Fruit fly (Drosophila melanogaster) Kc167 (cell line): ENCODE measurements around the gene CG7352.

Experiments
- Myc ChIP-seq: fragments of >200 bp; optimal IDR thresholded peaks from 2 replicates; lab custom pipeline; 2017; ENCODE audit warnings: missing external identifiers
- Sin3A ChIP-seq: fragments of >200 bp; optimal IDR thresholded peaks from 2 replicates; lab custom pipeline; 2018; ENCODE audit warnings: missing external identifiers
- h ChIP-seq: fragments of >200 bp; optimal IDR thresholded peaks from 3 replicates; lab custom pipeline; 2018; ENCODE audit warnings: missing external identifiers
- insv ChIP-seq: fragments of >200 bp; optimal IDR thresholded peaks from 3 replicates; lab custom pipeline; 2018; ENCODE audit warnings: missing external identifiers
- psq ChIP-seq: fragments of >200 bp; optimal IDR thresholded peaks from 2 replicates; lab custom pipeline; 2017; ENCODE audit warnings: missing external identifiers
- ttk ChIP-seq: sonication (Bioruptor generic); optimal IDR thresholded peaks from 2 replicates; lab custom pipeline; 2017; ENCODE audit warnings: missing external identifiers

The CG7352 gene

DNA sequence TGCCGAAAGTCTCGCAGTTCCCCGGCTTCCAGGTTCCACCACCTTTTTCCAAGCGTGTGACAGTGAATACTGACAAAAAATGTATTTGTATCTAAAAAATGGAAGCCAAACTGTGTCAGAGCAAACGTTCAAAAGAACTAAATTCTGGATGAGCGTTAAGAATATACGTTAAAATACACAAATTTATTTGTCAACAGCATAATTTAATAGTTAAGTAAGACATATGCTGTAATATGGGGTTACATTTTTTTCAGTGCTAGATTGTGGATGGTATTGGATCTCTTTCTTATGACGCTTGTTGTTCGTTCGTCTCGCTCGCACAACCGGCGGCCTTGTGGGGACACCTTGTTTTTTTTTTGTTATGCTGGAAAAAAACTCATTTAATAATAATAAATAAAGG is 8.2 kb downstream of the CG7352 start:
- TF ChIP-seq psq (lab: Kevin White, UChicago) (no peak), Myc (lab: Kevin White, UChicago) (no peak), ttk (lab: Kevin White, UChicago) (no peak), insv (no peak), h (lab: Kevin White, UChicago) (no peak), Sin3A (lab: Kevin White, UChicago) (no peak)

DNA sequence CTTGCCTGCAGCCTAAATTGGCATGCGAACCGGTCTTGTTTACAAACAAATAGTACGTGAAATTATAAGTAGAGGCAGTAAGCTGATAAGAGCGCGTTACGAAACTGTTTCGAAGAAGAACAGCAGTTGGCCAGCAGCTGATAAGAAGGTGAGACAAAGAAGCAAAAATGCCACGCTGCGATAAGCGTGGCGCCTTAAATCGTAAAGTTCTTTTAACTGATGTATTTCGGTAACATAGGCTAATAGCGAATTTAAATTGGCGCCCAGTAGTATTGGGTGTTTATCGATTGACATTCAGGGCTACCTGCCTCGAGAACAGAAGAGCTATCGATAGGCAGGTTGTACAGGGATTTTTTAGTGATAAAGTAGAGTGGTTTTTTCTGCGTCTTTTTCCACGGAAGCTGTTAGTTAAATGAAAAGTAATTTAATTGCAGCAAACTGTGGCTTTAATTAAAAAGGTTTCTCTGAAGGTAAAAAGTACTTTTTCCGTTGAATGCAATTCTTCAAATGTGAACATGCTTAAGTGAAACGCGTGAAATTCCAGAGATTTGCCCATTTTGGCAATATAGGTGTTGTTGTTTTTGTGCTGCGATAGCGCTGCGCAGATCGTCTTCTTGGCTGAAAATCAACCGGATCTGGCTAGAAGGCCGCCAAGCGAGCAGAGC is 9.4 kb downstream of the CG7352 start, which contains the start of gene stck:
stck (plus strand) TSS at position 353 of the 665 bp plus-strand sequence.
- TF ChIP-seq psq (lab: Kevin White, UChicago) (no peak), Myc (lab: Kevin White, UChicago) (no peak), ttk (lab: Kevin White, UChicago) (no peak), insv (no peak), h (lab: Kevin White, UChicago) (no peak), Sin3A (lab: Kevin White, UChicago) (no peak)

DNA sequence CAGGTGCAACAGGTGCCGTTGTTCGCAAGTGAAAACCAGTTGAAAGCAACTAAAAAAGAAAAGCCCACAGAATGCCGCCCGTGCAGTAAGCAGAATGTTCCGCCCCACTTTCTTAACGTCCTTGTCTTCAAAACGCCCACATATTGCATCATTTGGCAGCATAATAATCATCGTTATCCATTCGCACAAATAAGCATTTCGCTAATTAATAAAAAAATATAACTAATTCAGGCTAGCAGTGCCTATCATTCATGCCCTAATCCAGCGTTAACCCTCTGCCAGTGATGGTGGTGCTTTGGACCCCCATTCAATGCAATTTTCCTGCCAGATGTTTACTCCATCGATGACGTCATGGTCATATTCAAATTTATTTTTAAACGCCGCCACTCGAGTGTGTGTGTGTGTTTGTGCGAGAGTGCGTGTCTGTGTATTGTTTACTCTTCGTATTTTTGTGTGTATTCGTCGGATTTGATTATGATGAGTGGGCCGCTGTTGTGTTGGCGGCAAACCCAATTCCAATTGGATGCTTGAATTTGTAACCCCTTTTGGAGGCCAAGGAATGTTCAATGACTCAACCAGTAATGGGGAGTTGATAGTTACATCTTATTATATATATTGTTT is 10.1 kb downstream of the CG7352 start:
- TF ChIP-seq Myc (lab: Kevin White, UChicago): no peak
- TF ChIP-seq Sin3A (lab: Kevin White, UChicago): no peak
- TF ChIP-seq ttk (lab: Kevin White, UChicago): no peak
- TF ChIP-seq h (lab: Kevin White, UChicago): no peak

DNA sequence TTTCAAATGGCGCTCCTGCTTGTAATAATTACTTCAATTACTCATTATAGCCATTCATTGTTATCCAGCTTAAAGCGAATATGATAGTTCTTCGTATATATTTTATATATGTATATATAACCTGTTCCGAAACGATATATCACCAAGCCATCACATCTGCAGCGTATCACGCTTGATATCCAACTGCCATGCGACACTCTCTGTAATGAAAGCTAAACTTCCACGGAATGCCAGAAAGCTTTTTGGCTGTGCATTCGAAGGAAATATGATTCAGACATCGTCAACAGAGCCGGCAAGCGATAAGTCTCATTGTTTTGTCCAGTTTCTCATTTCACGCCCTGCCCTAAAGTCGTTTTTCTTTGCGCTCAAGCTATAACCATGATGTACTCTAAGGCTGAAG is 10.6 kb downstream of the CG7352 start:
- TF ChIP-seq Myc (lab: Kevin White, UChicago): no peak
- no peak for TF ChIP-seq psq (lab: Kevin White, UChicago)
- TF ChIP-seq insv: no peak
- TF ChIP-seq ttk (lab: Kevin White, UChicago): no peak
- TF ChIP-seq Sin3A (lab: Kevin White, UChicago): no peak
- TF ChIP-seq h (lab: Kevin White, UChicago): no peak

DNA sequence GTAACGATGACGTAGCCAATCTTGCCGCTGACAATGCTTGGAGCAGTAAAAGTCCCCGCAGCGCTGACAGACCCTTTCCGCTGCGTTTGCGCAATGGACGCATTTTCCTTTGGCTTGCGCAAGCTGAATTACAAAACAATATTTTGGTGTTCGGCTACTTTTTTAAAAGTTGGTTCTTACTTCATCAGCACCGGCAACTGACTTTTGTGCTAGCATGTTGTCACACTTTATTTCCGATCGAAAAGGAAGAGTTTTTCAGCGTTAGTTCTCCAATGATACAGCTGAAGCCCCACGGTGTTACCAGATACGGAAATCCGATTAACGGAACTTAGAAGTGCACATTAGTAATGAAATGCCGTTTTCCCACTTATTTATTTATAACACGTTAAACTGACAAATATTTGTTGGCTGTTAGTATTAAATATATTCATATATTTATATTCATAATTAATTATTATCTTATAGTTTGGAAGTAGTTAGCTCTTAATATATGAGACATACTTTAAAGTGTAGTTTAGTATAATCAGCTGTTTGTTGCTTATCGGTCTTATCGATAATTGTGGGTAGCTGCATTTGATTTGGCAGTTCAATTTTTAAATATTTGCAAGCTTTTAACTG is 15.0 kb downstream of the CG7352 start, which contains the start of the genes Veneno and CG7963:
Veneno (minus strand) TSS at position 296 of the 618 bp plus-strand sequence.
CG7963 (plus strand) TSS at position 568 of the 618 bp plus-strand sequence.
- no peak for TF ChIP-seq h (lab: Kevin White, UChicago)
- TF ChIP-seq Sin3A (lab: Kevin White, UChicago): no peak
- TF ChIP-seq Myc (lab: Kevin White, UChicago): no peak
- TF ChIP-seq insv: no peak
- TF ChIP-seq psq (lab: Kevin White, UChicago): no peak
- no peak for TF ChIP-seq ttk (lab: Kevin White, UChicago)

DNA sequence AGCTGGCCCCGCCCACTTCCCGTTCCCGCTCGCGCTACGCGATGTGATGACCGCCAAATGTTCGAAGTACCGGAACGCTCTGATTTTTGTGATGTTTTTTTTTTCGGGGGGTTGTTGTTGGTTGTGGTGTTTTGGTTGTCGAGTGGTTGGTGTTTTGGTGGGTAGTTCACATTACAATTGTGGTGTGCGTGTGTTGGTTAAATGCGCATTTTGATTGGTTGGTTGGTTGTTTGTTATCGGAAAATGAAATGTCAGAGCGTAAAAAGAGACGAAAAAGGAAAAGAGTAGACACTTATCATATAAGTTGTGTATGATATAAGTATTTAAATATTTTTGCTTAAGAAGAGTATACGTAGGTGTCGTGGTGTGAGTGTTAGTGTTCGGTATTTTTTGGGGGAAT is 21.2 kb downstream of the CG7352 start:
- TF ChIP-seq insv (no peak), ttk (lab: Kevin White, UChicago) (no peak), Myc (lab: Kevin White, UChicago) (no peak), psq (lab: Kevin White, UChicago) (no peak)

DNA sequence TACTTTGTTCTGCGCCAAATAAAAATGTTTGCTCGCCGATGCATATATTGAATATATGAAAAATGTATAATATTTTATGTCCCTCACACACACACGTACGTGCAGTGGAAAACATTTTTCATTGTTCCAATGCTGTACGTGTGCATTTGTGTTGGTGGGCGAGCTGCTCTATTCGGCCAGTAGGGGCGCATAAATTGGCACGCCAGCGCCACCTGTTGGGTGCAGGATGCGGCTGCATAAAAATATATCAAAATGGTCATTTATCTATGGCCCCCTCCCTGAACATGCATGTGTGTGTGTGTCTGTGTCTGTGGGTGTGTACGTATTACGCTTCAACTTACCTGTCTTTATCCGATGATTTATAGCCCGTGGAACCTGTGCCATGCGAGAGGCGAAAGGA is 42.3 kb downstream of the CG7352 start:
- TF ChIP-seq Myc (lab: Kevin White, UChicago) (no peak), Sin3A (lab: Kevin White, UChicago) (no peak), psq (lab: Kevin White, UChicago) (no peak), h (lab: Kevin White, UChicago) (no peak), ttk (lab: Kevin White, UChicago) (no peak), insv (no peak)
